Fruit fly (Drosophila melanogaster): Measurements from ENCODE around the gene slo.

Gene slo

dm6 chr3R:24719314-24720290 lies 57.3 kb downstream of the slo start, which contains the start of the genes CG13630 and tok (continued):
- TF ChIP-seq Adf1 (GFP tag; IDR thresholded peaks at IDR 0.05) (peak; percentile 13; the same call in 1 of the 2 replicates), Chrac-16 (GFP tag; optimal IDR thresholded peaks at IDR 0.05) (no peak), Ada2b (GFP tag; IDR thresholded peaks at IDR 0.05) (no peak), bsh (GFP tag; optimal IDR thresholded peaks at IDR 0.05) (no peak), E2f1 (GFP tag; IDR thresholded peaks at IDR 0.05) (no peak), CG4854 (GFP tag; optimal IDR thresholded peaks at IDR 0.05) (no peak), mld (GFP tag; IDR thresholded peaks at IDR 0.05; ENCODE audit: partially characterized antibody) (0 out of 3 replicates have a peak, but pooled peaks have one; percentile 61), psq (GFP tag; optimal IDR thresholded peaks at IDR 0.05) (no peak), CG18619 (GFP tag; optimal IDR thresholded peaks at IDR 0.05) (no peak), p53 (GFP tag; optimal IDR thresholded peaks at IDR 0.05) (peak; percentile 49), CG10321 (GFP tag; IDR thresholded peaks at IDR 0.05) (no peak), CG3163 (GFP tag; optimal IDR thresholded peaks at IDR 0.05) (no peak), CG10209 (GFP tag; optimal IDR thresholded peaks at IDR 0.05) (no peak), slp2 (GFP tag; optimal IDR thresholded peaks at IDR 0.05) (no peak), luna (GFP tag; optimal IDR thresholded peaks at IDR 0.05) (no peak), tll (GFP tag; optimal IDR thresholded peaks at IDR 0.05) (no peak), Ets65A (GFP tag) (peak; percentile 9), CG17568 (GFP tag; optimal IDR thresholded peaks at IDR 0.05) (no peak), her (GFP tag; optimal IDR thresholded peaks at IDR 0.05) (no peak), zfh2 (GFP tag; optimal IDR thresholded peaks at IDR 0.05) (no peak), CHES-1-like (GFP tag; optimal IDR thresholded peaks at IDR 0.05) (no peak), CG15073 (GFP tag; optimal IDR thresholded peaks at IDR 0.05) (no peak), Atf-2 (GFP tag; optimal IDR thresholded peaks at IDR 0.05) (no peak), CG33557 (GFP tag; optimal IDR thresholded peaks at IDR 0.05) (no peak), CG5180 (GFP tag; optimal IDR thresholded peaks at IDR 0.05) (no peak), gsb-n (tag; optimal IDR thresholded peaks at IDR 0.05) (peak; percentile 38), CG4360 (GFP tag; IDR thresholded peaks at IDR 0.05) (no peak), Doc2 (GFP tag; IDR thresholded peaks at IDR 0.05) (no peak), CG30020 (tag; optimal IDR thresholded peaks at IDR 0.05) (no peak), ro (GFP tag; IDR thresholded peaks at IDR 0.05) (no peak), vfl (GFP tag; optimal IDR thresholded peaks at IDR 0.05) (no peak), MESR4 (GFP tag; optimal IDR thresholded peaks at IDR 0.05) (no peak), CG12236 (GFP tag; optimal IDR thresholded peaks at IDR 0.05) (no peak), sens (GFP tag) (peak; percentile 66), MTF-1 (GFP tag; optimal IDR thresholded peaks at IDR 0.05; ENCODE audit: borderline replicate concordance) (no peak), bigmax (GFP tag; optimal IDR thresholded peaks at IDR 0.05) (no peak), bab2 (GFP tag; optimal IDR thresholded peaks at IDR 0.05) (no peak), CG2712 (tag; optimal IDR thresholded peaks at IDR 0.05) (no peak), CG3281 (GFP tag; optimal IDR thresholded peaks at IDR 0.05) (peak; percentile 100), Drgx (GFP tag; IDR thresholded peaks at IDR 0.05) (no peak), CG10543 (GFP tag; optimal IDR thresholded peaks at IDR 0.05) (no peak), unc-4 (GFP tag; IDR thresholded peaks at IDR 0.05; ENCODE audit: partially characterized antibody) (peak; percentile 73), CG3407 (GFP tag; optimal IDR thresholded peaks at IDR 0.05) (no peak), CG31441 (GFP tag; IDR thresholded peaks at IDR 0.05) (no peak), CG42726 (GFP tag; IDR thresholded peaks at IDR 0.05; ENCODE audit: partially characterized antibody) (0 out of 2 replicates have a peak, but pooled peaks have one; percentile 42), crp (GFP tag; optimal IDR thresholded peaks at IDR 0.05) (no peak), esg (GFP tag; conservative IDR thresholded peaks at IDR 0.05) (no peak), CG34376 (GFP tag; optimal IDR thresholded peaks at IDR 0.05) (no peak), NC2β (GFP tag; optimal IDR thresholded peaks at IDR 0.05) (no peak)
